Fruit fly (Drosophila melanogaster): Measurements from ENCODE around the gene CG42327.

DNA sequence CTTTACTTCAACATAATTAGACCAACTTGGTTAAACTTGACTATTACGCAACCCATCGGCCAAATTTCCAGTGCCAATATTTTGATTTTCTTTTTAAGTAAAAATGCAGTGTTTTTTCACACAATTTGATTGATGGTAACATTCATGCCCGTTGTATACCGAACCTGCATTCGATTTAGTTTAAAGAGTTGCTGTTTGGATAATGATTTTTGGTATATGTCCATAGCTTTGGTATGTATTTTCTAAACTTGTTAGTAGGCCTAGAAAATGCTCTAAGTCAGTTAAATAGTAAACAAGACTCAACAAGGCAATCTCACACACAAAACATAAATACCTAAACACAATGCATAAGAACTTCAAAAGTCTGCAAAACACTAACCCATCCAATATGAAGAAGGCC lies 47.8 kb downstream of the CG42327 start, which contains the start of gene I-t:
- TF ChIP-seq CG11294 (GFP tag; IDR thresholded peaks at IDR 0.05) (no peak), Lpt (GFP tag; optimal IDR thresholded peaks at IDR 0.05) (no peak), Sox14 (GFP tag; optimal IDR thresholded peaks at IDR 0.05) (no peak), Gug (GFP tag; IDR thresholded peaks at IDR 0.05) (no peak), CG6854 (GFP tag; optimal IDR thresholded peaks at IDR 0.05) (no peak), CG6276 (GFP tag; optimal IDR thresholded peaks at IDR 0.05) (no peak), CG8632 (GFP tag; optimal IDR thresholded peaks at IDR 0.05) (no peak), Hr38 (GFP tag; optimal IDR thresholded peaks at IDR 0.05) (no peak), Blimp-1 (GFP tag; optimal IDR thresholded peaks at IDR 0.05) (no peak), achi (GFP tag; optimal IDR thresholded peaks at IDR 0.05) (no peak)
